Worm (Caenorhabditis elegans) whole organism, mixed stage, embryonic: ENCODE results near the gene eak-7.
A peak's percentile ranks its signal among the peaks of the same experiment; 100 is the strongest.

Source experiments
- blmp-1 ChIP-seq: fragments of 150-350 bp; optimal IDR thresholded peaks from 2 replicates; lab custom pipeline; 2014; ENCODE audit warnings: missing biosample characterization, missing genetic modification characterization
- ceh-39 ChIP-seq: fragments of 150-350 bp; optimal IDR thresholded peaks from 2 replicates; lab custom pipeline; 2014; ENCODE audit warnings: missing biosample characterization, missing genetic modification characterization
- ceh-43 ChIP-seq: fragments of 200-800 bp; sonication (Bioruptor generic); optimal IDR thresholded peaks from 2 replicates; lab custom pipeline; 2018; ENCODE audit warnings: mild to moderate bottlenecking, missing genetic modification characterization, moderate library complexity, missing compliant biosample characterization
- ceh-83 ChIP-seq: fragments of 200-800 bp; sonication (Bioruptor generic); optimal IDR thresholded peaks from 2 replicates; lab custom pipeline; 2018; ENCODE audit warnings: mild to moderate bottlenecking, missing genetic modification characterization, missing compliant biosample characterization
- ces-1 ChIP-seq: fragments of 150-350 bp; optimal IDR thresholded peaks from 2 replicates; lab custom pipeline; 2014; ENCODE audit warnings: missing biosample characterization, missing genetic modification reagents, missing genetic modification characterization
- cnd-1 ChIP-seq: fragments of 200-800 bp; sonication (Bioruptor generic); optimal IDR thresholded peaks from 2 replicates; lab custom pipeline; 2018; ENCODE audit warnings: mild to moderate bottlenecking, missing genetic modification characterization, missing compliant biosample characterization
- drap-1 ChIP-seq: fragments of 200-800 bp; sonication (Bioruptor generic); optimal IDR thresholded peaks from 3 replicates; lab custom pipeline; 2018; ENCODE audit warnings: mild to moderate bottlenecking, missing genetic modification characterization, missing compliant biosample characterization
- elt-1 ChIP-seq: sonication (generic microtip); optimal IDR thresholded peaks from 2 replicates; lab custom pipeline; 2017; ENCODE audit warnings: missing genetic modification characterization, mild to moderate bottlenecking, missing compliant biosample characterization, antibody characterized with exemption, moderate library complexity, borderline replicate concordance; ENCODE audit not compliant: insufficient read depth
- elt-3 ChIP-seq: fragments of 150-350 bp; optimal IDR thresholded peaks from 2 replicates; lab custom pipeline; 2014; ENCODE audit warnings: missing biosample characterization, missing genetic modification characterization
- flh-1 ChIP-seq: fragments of 200-800 bp; sonication (Bioruptor generic); optimal IDR thresholded peaks from 2 replicates; lab custom pipeline; 2018; ENCODE audit warnings: mild to moderate bottlenecking, missing genetic modification characterization, moderate library complexity, missing compliant biosample characterization
- hlh-1 ChIP-seq: fragments of 150-350 bp; optimal IDR thresholded peaks from 2 replicates; lab custom pipeline; 2014; ENCODE audit warnings: missing biosample characterization, missing genetic modification reagents, missing genetic modification characterization
- lin-13 ChIP-seq: fragments of 150-350 bp; optimal IDR thresholded peaks from 2 replicates; lab custom pipeline; 2014; ENCODE audit warnings: missing biosample characterization, missing genetic modification characterization
- lin-32 ChIP-seq: fragments of 200-800 bp; sonication (Bioruptor generic); optimal IDR thresholded peaks from 2 replicates; lab custom pipeline; 2018; ENCODE audit warnings: mild to moderate bottlenecking, missing genetic modification characterization, missing compliant biosample characterization
- lsy-2 ChIP-seq: fragments of 150-350 bp; optimal IDR thresholded peaks from 2 replicates; lab custom pipeline; 2014; ENCODE audit warnings: missing biosample characterization, missing genetic modification characterization
- mab-5 ChIP-seq: fragments of 150-350 bp; optimal IDR thresholded peaks from 2 replicates; lab custom pipeline; 2014; ENCODE audit warnings: missing biosample characterization, missing genetic modification characterization
- mep-1 ChIP-seq: fragments of 150-350 bp; optimal IDR thresholded peaks from 2 replicates; lab custom pipeline; 2017; ENCODE audit warnings: missing biosample characterization, missing genetic modification reagents, missing genetic modification characterization, inconsistent platforms
- mls-2 ChIP-seq: sonication (generic microtip); optimal IDR thresholded peaks from 2 replicates; lab custom pipeline; 2016; ENCODE audit warnings: mild to moderate bottlenecking, missing genetic modification characterization, moderate library complexity, missing compliant biosample characterization
- nhr-12 ChIP-seq: fragments of 150-350 bp; optimal IDR thresholded peaks from 2 replicates; lab custom pipeline; 2014; ENCODE audit warnings: missing biosample characterization, missing genetic modification characterization
- nhr-2 ChIP-seq: fragments of 150-350 bp; optimal IDR thresholded peaks from 2 replicates; lab custom pipeline; 2014; ENCODE audit warnings: missing biosample characterization, missing genetic modification characterization
- nhr-237 ChIP-seq: fragments of 150-350 bp; optimal IDR thresholded peaks from 2 replicates; lab custom pipeline; 2014; ENCODE audit warnings: missing biosample characterization, missing genetic modification characterization
- pha-4 ChIP-seq: fragments of 150-350 bp; optimal IDR thresholded peaks from 2 replicates; lab custom pipeline; 2018; ENCODE audit warnings: missing biosample characterization, missing genetic modification reagents, missing genetic modification characterization
- sem-2 ChIP-seq: fragments of 200-800 bp; sonication (Bioruptor generic); optimal IDR thresholded peaks from 2 replicates; lab custom pipeline; 2018; ENCODE audit warnings: mild to moderate bottlenecking, missing genetic modification characterization, missing compliant biosample characterization
- snpc-4 ChIP-seq: fragments of 150-350 bp; optimal IDR thresholded peaks from 2 replicates; lab custom pipeline; 2014; ENCODE audit warnings: missing biosample characterization, missing genetic modification characterization
- sptf-1 ChIP-seq: sonication (generic microtip); optimal IDR thresholded peaks from 2 replicates; lab custom pipeline; 2017; ENCODE audit warnings: mild to moderate bottlenecking, missing genetic modification characterization, moderate library complexity, missing compliant biosample characterization
- tbx-8 ChIP-seq: fragments of 200-800 bp; sonication (Bioruptor generic); optimal IDR thresholded peaks from 2 replicates; lab custom pipeline; 2018; ENCODE audit warnings: mild to moderate bottlenecking, missing genetic modification characterization, moderate library complexity, missing compliant biosample characterization
- unc-120 ChIP-seq: sonication (generic microtip); optimal IDR thresholded peaks from 2 replicates; lab custom pipeline; 2017; ENCODE audit warnings: missing genetic modification characterization, missing compliant biosample characterization; ENCODE audit not compliant: poor library complexity, severe bottlenecking
- unc-39 ChIP-seq: fragments of 150-350 bp; optimal IDR thresholded peaks from 2 replicates; lab custom pipeline; 2014; ENCODE audit warnings: missing biosample characterization, missing genetic modification characterization
- unc-62 ChIP-seq: fragments of 150-350 bp; optimal IDR thresholded peaks from 2 replicates; lab custom pipeline; 2014; ENCODE audit warnings: missing biosample characterization, missing genetic modification reagents, missing genetic modification characterization
- zip-8 ChIP-seq: fragments of 150-350 bp; optimal IDR thresholded peaks from 2 replicates; lab custom pipeline; 2014; ENCODE audit warnings: missing biosample characterization, missing genetic modification characterization
- ztf-11 ChIP-seq: fragments of 150-350 bp; optimal IDR thresholded peaks from 2 replicates; lab custom pipeline; 2014; ENCODE audit warnings: missing biosample characterization, missing genetic modification characterization

Gene eak-7

ce11 chrIV:12558925-12559450, 6.8 kb downstream of the eak-7 start, which contains the start of the genes ZK795.2 and ZK795.3:
Gene ZK795.2, minus strand, starts transcription at chrIV:12558975.
Gene ZK795.3, plus strand, starts transcription at chrIV:12559365.
- peak; percentile 45 for TF ChIP-seq nhr-237 (tag; lab: Kevin White, UChicago)
- peak; percentile 64 for TF ChIP-seq lsy-2
- peak; percentile 53 for TF ChIP-seq ces-1 (GFP tag; lab: Kevin White, UChicago)
- no peak for TF ChIP-seq ztf-11
- peak; percentile 15 for TF ChIP-seq pha-4
- TF ChIP-seq unc-120 (tag; lab: Kevin White, UChicago) = no peak
- TF ChIP-seq hlh-1 = peak; percentile 0

ce11 chrIV:12551944-12552343, 13.8 kb downstream of the eak-7 start:
- TF ChIP-seq snpc-4 (no peak), nhr-2 (tag; lab: Kevin White, UChicago) (peak; percentile 92), lin-32 (GFP tag; lab: Kevin White, UChicago) (peak; percentile 91)

ce11 chrIV:12549014-12549413, 16.8 kb downstream of the eak-7 start:
- TF ChIP-seq nhr-237 (tag; lab: Kevin White, UChicago) = no peak
- TF ChIP-seq cnd-1 (tag; lab: Kevin White, UChicago) = peak; percentile 49
- peak; percentile 97 for TF ChIP-seq zip-8 (tag; lab: Kevin White, UChicago)
- no peak for TF ChIP-seq mls-2 (tag; lab: Kevin White, UChicago)
- TF ChIP-seq mab-5 (tag; lab: Kevin White, UChicago) = no peak
- no peak for TF ChIP-seq ceh-43 (GFP tag; lab: Kevin White, UChicago)
- TF ChIP-seq nhr-2 (tag; lab: Kevin White, UChicago) = peak; percentile 87
- no peak for TF ChIP-seq nhr-12 (tag; lab: Kevin White, UChicago)
- no peak for TF ChIP-seq ceh-39 (tag; lab: Kevin White, UChicago)
- TF ChIP-seq sptf-1 (tag; lab: Kevin White, UChicago) = no peak
- no peak for TF ChIP-seq ces-1 (GFP tag; lab: Kevin White, UChicago)
- no peak for TF ChIP-seq pha-4
- TF ChIP-seq blmp-1 (tag; lab: Kevin White, UChicago) = no peak
- TF ChIP-seq lin-13 (tag; lab: Kevin White, UChicago) = no peak
- no peak for TF ChIP-seq ceh-83 (GFP tag; lab: Kevin White, UChicago)
- no peak for TF ChIP-seq flh-1 (GFP tag; lab: Kevin White, UChicago)
- TF ChIP-seq unc-39 (tag; lab: Kevin White, UChicago) = no peak
- TF ChIP-seq drap-1 (GFP tag; lab: Kevin White, UChicago) = no peak
- no peak for TF ChIP-seq mep-1
- TF ChIP-seq tbx-8 (GFP tag; lab: Kevin White, UChicago) = no peak
- no peak for TF ChIP-seq lsy-2
- peak; percentile 46 for TF ChIP-seq unc-62
- TF ChIP-seq lin-32 (GFP tag; lab: Kevin White, UChicago) = peak; percentile 43

- TF ChIP-seq pha-4 = no peak
- no peak for TF ChIP-seq unc-39 (tag; lab: Kevin White, UChicago)
- TF ChIP-seq mab-5 (tag; lab: Kevin White, UChicago) = no peak
- no peak for TF ChIP-seq hlh-1
- TF ChIP-seq elt-1 (tag; lab: Kevin White, UChicago) = no peak
- TF ChIP-seq zip-8 (tag; lab: Kevin White, UChicago) = no peak
- TF ChIP-seq unc-120 (tag; lab: Kevin White, UChicago) = no peak
- no peak for TF ChIP-seq cnd-1 (tag; lab: Kevin White, UChicago)
- no peak for TF ChIP-seq ceh-43 (GFP tag; lab: Kevin White, UChicago)
- no peak for TF ChIP-seq elt-3 (tag; lab: Kevin White, UChicago)
- TF ChIP-seq nhr-237 (tag; lab: Kevin White, UChicago) = no peak
- no peak for TF ChIP-seq drap-1 (GFP tag; lab: Kevin White, UChicago)
- no peak for TF ChIP-seq ceh-39 (tag; lab: Kevin White, UChicago)
- TF ChIP-seq flh-1 (GFP tag; lab: Kevin White, UChicago) = no peak
- no peak for TF ChIP-seq unc-62
- no peak for TF ChIP-seq tbx-8 (GFP tag; lab: Kevin White, UChicago)
- no peak for TF ChIP-seq ceh-83 (GFP tag; lab: Kevin White, UChicago)
- no peak for TF ChIP-seq sem-2 (GFP tag; lab: Kevin White, UChicago)
- TF ChIP-seq mls-2 (tag; lab: Kevin White, UChicago) = no peak
- TF ChIP-seq ces-1 (GFP tag; lab: Kevin White, UChicago) = no peak
Observed at ce11 chrIV:12547824-12548223, 18.0 kb downstream of the eak-7 start, which contains the start of gene ipmk-1. Gene ipmk-1, plus strand, starts transcription at chrIV:12548124.
